Worm (Caenorhabditis elegans) whole organism, mixed stage, embryonic: ENCODE data around the gene gst-42.

Experiments used
- blmp-1 ChIP-seq: fragments of 150-350 bp; optimal IDR thresholded peaks from 2 replicates; lab custom pipeline; 2014; ENCODE audit warnings: missing biosample characterization, missing genetic modification characterization
- cnd-1 ChIP-seq: fragments of 200-800 bp; sonication (Bioruptor generic); optimal IDR thresholded peaks from 2 replicates; lab custom pipeline; 2018; ENCODE audit warnings: mild to moderate bottlenecking, missing genetic modification characterization, missing compliant biosample characterization
- nhr-237 ChIP-seq: fragments of 150-350 bp; optimal IDR thresholded peaks from 2 replicates; lab custom pipeline; 2014; ENCODE audit warnings: missing biosample characterization, missing genetic modification characterization
- nhr-76 ChIP-seq: sonication (generic microtip); optimal IDR thresholded peaks from 2 replicates; lab custom pipeline; 2017; ENCODE audit warnings: missing biosample characterization, missing genetic modification characterization
- pha-4 ChIP-seq: fragments of 150-350 bp; optimal IDR thresholded peaks from 2 replicates; lab custom pipeline; 2018; ENCODE audit warnings: missing biosample characterization, missing genetic modification reagents, missing genetic modification characterization
- snpc-4 ChIP-seq: fragments of 150-350 bp; optimal IDR thresholded peaks from 2 replicates; lab custom pipeline; 2014; ENCODE audit warnings: missing biosample characterization, missing genetic modification characterization
- unc-62 ChIP-seq: fragments of 150-350 bp; optimal IDR thresholded peaks from 2 replicates; lab custom pipeline; 2014; ENCODE audit warnings: missing biosample characterization, missing genetic modification reagents, missing genetic modification characterization

ce11 chrX:11690014-11690591, 37.6 kb downstream of the gst-42 start, which contains the start of the genes C44C10.10 and C44C10.5:
- TF ChIP-seq nhr-76 (tag; lab: Kevin White, UChicago) = no peak
- TF ChIP-seq unc-62 (GFP tag; lab: Kevin White, UChicago) = no peak
- TF ChIP-seq cnd-1 (tag; lab: Kevin White, UChicago) = no peak
- no peak for TF ChIP-seq pha-4 (tag; lab: Kevin White, UChicago)
- no peak for TF ChIP-seq blmp-1
- TF ChIP-seq snpc-4 (tag; lab: Kevin White, UChicago) = no peak
- no peak for TF ChIP-seq nhr-237 (tag; lab: Kevin White, UChicago)
